Comparison of ENCODE assay signal across 1 worm cellular context in the genomic region with DNA sequence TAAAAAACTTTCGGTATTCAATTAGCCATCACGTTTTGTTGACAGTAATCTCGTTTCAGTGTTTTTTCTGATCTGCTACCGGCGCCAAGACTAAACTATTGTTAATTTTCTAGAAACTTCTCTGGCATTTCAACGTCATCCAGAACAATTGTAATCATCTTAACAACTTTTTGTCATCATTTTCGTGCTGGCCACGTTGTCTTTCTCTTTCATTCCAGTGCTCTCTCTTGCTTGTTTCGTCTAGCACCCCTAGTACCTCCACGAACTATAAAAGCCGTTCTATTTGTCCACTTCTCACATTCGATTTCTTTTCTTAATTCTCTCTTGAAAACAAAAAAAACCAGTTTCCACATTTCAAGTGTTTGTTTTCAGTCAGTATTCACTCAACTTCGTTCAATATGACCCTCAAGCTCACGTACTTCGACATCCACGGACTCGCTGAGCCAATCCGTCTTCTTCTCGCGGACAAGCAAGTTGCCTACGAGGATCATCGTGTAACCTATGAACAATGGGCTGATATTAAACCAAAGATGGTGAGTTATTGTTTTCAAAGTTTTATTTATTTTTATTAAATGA.
TF ChIP-seq lines count a peak whose summit lies in the region.

gst-1 (plus strand) TSS at position 373 of the 576 bp plus-strand sequence.

TF ChIP-seq in whole organism, L4 larva, 104 proteins besides CTCF, POLR2A, EP300 and RAD21 (continued from another document):
- no peak for TF ChIP-seq ctbp-1 (GFP tag; IDR thresholded peaks at IDR 0.05; lab: Robert Waterston, UW)
- TF ChIP-seq F10B5.3 (tag; optimal IDR thresholded peaks at IDR 0.05; lab: Kevin White, UChicago): no peak
- TF ChIP-seq dmd-8 (GFP tag; IDR thresholded peaks at IDR 0.05; lab: Robert Waterston, UW): 0 out of 2 replicates have a peak, but pooled peaks have one; percentile 26
- no peak for TF ChIP-seq ceh-44 (GFP tag; IDR thresholded peaks at IDR 0.05; lab: Robert Waterston, UW)
- no peak for TF ChIP-seq ZK546.5 (tag; optimal IDR thresholded peaks at IDR 0.05; lab: Kevin White, UChicago)
- peak; percentile 80 for TF ChIP-seq dve-1 (tag; optimal IDR thresholded peaks at IDR 0.05; lab: Kevin White, UChicago; ENCODE audit: insufficient read depth)
- no peak for TF ChIP-seq cey-2 (tag; optimal IDR thresholded peaks at IDR 0.05; lab: Kevin White, UChicago; ENCODE audit: borderline replicate concordance, insufficient read depth)
- no peak for TF ChIP-seq zip-11 (GFP tag; IDR thresholded peaks at IDR 0.05; lab: Robert Waterston, UW)
- TF ChIP-seq ZK337.2 (GFP tag; IDR thresholded peaks at IDR 0.05; lab: Robert Waterston, UW): no peak
- TF ChIP-seq hlh-30 (tag; optimal IDR thresholded peaks at IDR 0.05; lab: Kevin White, UChicago; ENCODE audit: insufficient read depth): peak; percentile 7
- TF ChIP-seq daf-19 (GFP tag; conservative IDR thresholded peaks at IDR 0.05; lab: Robert Waterston, UW): no peak
- TF ChIP-seq aha-1 (tag; lab: Kevin White, UChicago): peak; percentile 59
- peak; percentile 36 for TF ChIP-seq mes-2 (tag; optimal IDR thresholded peaks at IDR 0.05; lab: Kevin White, UChicago; ENCODE audit: poor library complexity, severe bottlenecking)
- no peak for TF ChIP-seq Y75B8A.6 (GFP tag; IDR thresholded peaks at IDR 0.05; lab: Robert Waterston, UW)
- TF ChIP-seq T26A8.4 (GFP tag; IDR thresholded peaks at IDR 0.05; lab: Robert Waterston, UW): no peak
- no peak for TF ChIP-seq nhr-41 (GFP tag; IDR thresholded peaks at IDR 0.05; lab: Robert Waterston, UW)
- TF ChIP-seq ama-1 (optimal IDR thresholded peaks at IDR 0.05; lab: Kevin White, UChicago): peak; percentile 40
- TF ChIP-seq snpc-4 (tag; optimal IDR thresholded peaks at IDR 0.05; lab: Kevin White, UChicago): no peak
- TF ChIP-seq F49E8.2 (tag; optimal IDR thresholded peaks at IDR 0.05; lab: Kevin White, UChicago; ENCODE audit: borderline replicate concordance): no peak
- TF ChIP-seq ces-1 (GFP tag; optimal IDR thresholded peaks at IDR 0.05; lab: Kevin White, UChicago): no peak
- no peak for TF ChIP-seq lin-15B (tag; optimal IDR thresholded peaks at IDR 0.05; lab: Kevin White, UChicago)
- no peak for TF ChIP-seq daf-16 (GFP tag; optimal IDR thresholded peaks at IDR 0.05; lab: Kevin White, UChicago)
- peak; percentile 70 for TF ChIP-seq daf-16 (tag; optimal IDR thresholded peaks at IDR 0.05; lab: Kevin White, UChicago)
- no peak for TF ChIP-seq hif-1 (tag; optimal IDR thresholded peaks at IDR 0.05; lab: Kevin White, UChicago)
- TF ChIP-seq ceh-62 (tag; optimal IDR thresholded peaks at IDR 0.05; lab: Kevin White, UChicago): no peak
- no peak; the same call in 1 of the 2 replicates for TF ChIP-seq lin-1 (GFP tag; IDR thresholded peaks at IDR 0.05; lab: Robert Waterston, UW)
- TF ChIP-seq vab-7 (GFP tag; IDR thresholded peaks at IDR 0.05; lab: Robert Waterston, UW): no peak
- no peak for TF ChIP-seq Y105C5A.15 (GFP tag; IDR thresholded peaks at IDR 0.05; lab: Robert Waterston, UW)
